Worm (Caenorhabditis elegans) whole organism, early embryonic: ENCODE measurements around the gene srbc-61.

ENCODE experiments used
- B0310.2 ChIP-seq: sonication (generic microtip); optimal IDR thresholded peaks from 2 replicates; lab custom pipeline; 2016; ENCODE audit warnings: mild to moderate bottlenecking, missing genetic modification characterization, missing compliant biosample characterization
- F13C5.2 ChIP-seq: sonication (generic microtip); optimal IDR thresholded peaks from 2 replicates; lab custom pipeline; 2017; ENCODE audit warnings: mild to moderate bottlenecking, missing genetic modification characterization, inconsistent platforms, missing compliant biosample characterization
- aly-1 ChIP-seq: sonication (generic microtip); optimal IDR thresholded peaks from 2 replicates; lab custom pipeline; 2016; ENCODE audit warnings: missing genetic modification characterization, missing compliant biosample characterization
- ama-1 ChIP-seq: fragments of 150-350 bp; optimal IDR thresholded peaks from 2 replicates; lab custom pipeline; 2014
- ceh-13 ChIP-seq: fragments of 200-800 bp; sonication (Bioruptor generic); optimal IDR thresholded peaks from 2 replicates; lab custom pipeline; 2018; ENCODE audit warnings: mild to moderate bottlenecking, missing genetic modification characterization, missing compliant biosample characterization
- ceh-36 ChIP-seq: sonication (generic microtip); optimal IDR thresholded peaks from 2 replicates; lab custom pipeline; 2016; ENCODE audit warnings: missing genetic modification characterization, inconsistent platforms, missing compliant biosample characterization
- ets-7 ChIP-seq: sonication (generic microtip); optimal IDR thresholded peaks from 2 replicates; lab custom pipeline; 2016; ENCODE audit warnings: missing genotype, missing genetic modification characterization, missing compliant biosample characterization
- flt-1 ChIP-seq: fragments of 200-800 bp; sonication (Bioruptor generic); IDR thresholded peaks from 2 replicates; pipeline ENCODE4 v1.3.6; 2022; ENCODE audit warnings: missing genetic modification characterization, missing compliant biosample characterization
- hmbx-1 ChIP-seq: sonication (generic microtip); optimal IDR thresholded peaks from 2 replicates; lab custom pipeline; 2016; ENCODE audit warnings: mild to moderate bottlenecking, missing genetic modification characterization, missing compliant biosample characterization
- hmg-4 ChIP-seq: fragments of 200-800 bp; sonication (Bioruptor generic); optimal IDR thresholded peaks from 2 replicates; lab custom pipeline; 2018; ENCODE audit warnings: mild to moderate bottlenecking, missing genetic modification characterization, missing compliant biosample characterization
- hnd-1 ChIP-seq: sonication (generic microtip); optimal IDR thresholded peaks from 2 replicates; lab custom pipeline; 2016; ENCODE audit warnings: missing genetic modification characterization, missing compliant biosample characterization
- pes-1 ChIP-seq: fragments of 200-800 bp; sonication (Bioruptor generic); IDR thresholded peaks from 2 replicates; pipeline ENCODE4 v1.3.6; 2022; ENCODE audit warnings: missing genetic modification reagents, missing genetic modification characterization, missing compliant biosample characterization
- scrt-1 ChIP-seq: fragments of 200-800 bp; sonication (Bioruptor generic); IDR thresholded peaks from 2 replicates; pipeline ENCODE4 v1.3.6; 2022; ENCODE audit warnings: missing genetic modification characterization, missing compliant biosample characterization
- sea-1 ChIP-seq: fragments of 200-800 bp; sonication (Bioruptor generic); conservative IDR thresholded peaks from 2 replicates; pipeline ENCODE4 v1.3.6; 2022; ENCODE audit warnings: missing genetic modification characterization, missing compliant biosample characterization
- tbx-11 ChIP-seq: fragments of 200-800 bp; sonication (Bioruptor generic); IDR thresholded peaks from 2 replicates; pipeline ENCODE4 v1.3.6; 2022; ENCODE audit warnings: missing genetic modification characterization, missing compliant biosample characterization
- tbx-37 ChIP-seq: fragments of 200-800 bp; sonication (Bioruptor generic); conservative IDR thresholded peaks from 2 replicates; pipeline ENCODE4 v1.3.6; 2022; ENCODE audit warnings: missing genetic modification reagents, missing genetic modification characterization, missing compliant biosample characterization
- tra-4 ChIP-seq: sonication (generic microtip); optimal IDR thresholded peaks from 2 replicates; lab custom pipeline; 2017; ENCODE audit warnings: missing genetic modification characterization, missing compliant biosample characterization

srbc-61 gene

DNA sequence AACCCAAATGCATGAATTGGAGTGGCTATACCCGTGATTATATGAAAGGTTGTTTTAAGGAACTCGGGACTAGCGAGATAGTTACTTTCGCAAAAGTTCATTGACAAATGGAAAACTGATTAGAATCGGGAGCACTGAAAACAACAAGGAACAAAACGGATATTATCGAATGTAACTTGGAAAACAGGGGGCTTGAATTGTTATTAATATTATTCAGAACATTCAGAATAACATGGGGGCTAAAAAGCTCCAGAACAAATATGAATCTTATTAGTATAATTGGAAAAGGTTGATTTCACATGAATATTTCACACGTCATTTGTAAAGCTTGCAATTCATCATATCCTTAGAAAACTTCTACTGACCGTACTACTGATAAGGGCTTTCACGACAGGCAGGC, 5.0 kb upstream of the srbc-61 start, which contains the start of gene srh-235:
TSS of gene srh-235 (minus strand) at position 101 of the 400 bp plus-strand sequence.
- TF ChIP-seq hmbx-1 (tag; lab: Kevin White, UChicago) (no peak), tra-4 (tag; lab: Kevin White, UChicago) (no peak), tbx-11 (GFP tag; lab: Robert Waterston, UW) (no peak), hmg-4 (GFP tag; lab: Kevin White, UChicago) (no peak), F13C5.2 (no peak), pes-1 (no peak), B0310.2 (tag; lab: Kevin White, UChicago) (no peak), scrt-1 (GFP tag; lab: Robert Waterston, UW) (no peak)

DNA sequence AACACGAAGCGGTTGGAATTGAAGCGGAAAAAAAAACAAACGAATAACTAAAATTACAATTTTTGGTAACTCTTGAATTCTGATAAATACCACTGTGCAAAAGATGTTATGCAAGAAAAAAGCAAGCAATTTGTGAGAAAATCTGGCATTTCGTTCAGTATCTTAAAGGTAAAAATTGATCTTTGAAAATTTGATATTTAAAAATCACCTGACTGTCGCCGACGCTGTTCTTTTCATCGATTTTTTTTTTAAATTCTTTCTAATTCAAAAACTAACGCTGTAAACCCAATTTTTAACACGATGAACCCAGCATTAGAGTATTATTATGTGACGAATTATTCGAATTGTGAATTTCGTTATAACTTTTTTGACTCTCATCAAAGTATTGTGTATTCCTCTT, 2.9 kb upstream of the srbc-61 start, which contains the start of gene srh-123:
TSS of gene srh-123 (plus strand) at position 301 of the 400 bp plus-strand sequence.
- no peak for TF ChIP-seq scrt-1 (GFP tag; lab: Robert Waterston, UW)

DNA sequence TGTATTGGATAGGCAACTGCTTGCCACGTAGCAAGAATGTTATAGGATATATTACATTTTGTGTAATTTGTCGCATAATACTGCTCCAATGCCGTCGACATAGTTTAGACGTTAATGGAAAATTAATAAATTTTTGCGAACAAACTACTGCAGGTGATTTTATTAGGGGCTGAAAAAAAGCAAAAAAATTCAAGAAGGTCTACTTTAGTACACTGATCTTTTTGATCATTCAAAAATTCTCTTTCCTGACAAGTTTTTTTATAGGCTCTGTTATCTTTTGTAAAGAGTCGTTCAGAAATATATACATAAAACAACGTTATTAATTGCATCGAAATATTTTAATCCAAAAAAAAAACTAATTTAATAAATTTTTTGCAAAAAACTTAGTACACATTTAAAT, 8.5 kb downstream of the srbc-61 start, which contains the start of gene srh-111:
TSS of gene srh-111 (minus strand) at position 101 of the 400 bp plus-strand sequence.
- TF ChIP-seq tbx-37 (GFP tag; lab: Robert Waterston, UW) (no peak), aly-1 (no peak), sea-1 (GFP tag; lab: Robert Waterston, UW) (no peak), tra-4 (tag; lab: Kevin White, UChicago) (no peak), F13C5.2 (no peak), hmbx-1 (tag; lab: Kevin White, UChicago) (no peak), B0310.2 (tag; lab: Kevin White, UChicago) (no peak), ceh-36 (tag; lab: Kevin White, UChicago) (no peak), hmg-4 (GFP tag; lab: Kevin White, UChicago) (no peak)

ce11 chrV:17486034-17486433, 9.4 kb downstream of the srbc-61 start, which contains the start of gene scl-24:
Gene scl-24 (plus strand): TSS chrV:17486334.
- TF ChIP-seq flt-1 (no peak), hmg-4 (GFP tag; lab: Kevin White, UChicago) (no peak), B0310.2 (tag; lab: Kevin White, UChicago) (no peak), hnd-1 (tag; lab: Kevin White, UChicago) (no peak), ceh-13 (GFP tag; lab: Kevin White, UChicago) (no peak), F13C5.2 (no peak), ets-7 (tag; lab: Kevin White, UChicago) (no peak), sea-1 (GFP tag; lab: Robert Waterston, UW) (no peak), scrt-1 (GFP tag; lab: Robert Waterston, UW) (no peak), tbx-11 (GFP tag; lab: Robert Waterston, UW) (no peak), pes-1 (no peak)

DNA sequence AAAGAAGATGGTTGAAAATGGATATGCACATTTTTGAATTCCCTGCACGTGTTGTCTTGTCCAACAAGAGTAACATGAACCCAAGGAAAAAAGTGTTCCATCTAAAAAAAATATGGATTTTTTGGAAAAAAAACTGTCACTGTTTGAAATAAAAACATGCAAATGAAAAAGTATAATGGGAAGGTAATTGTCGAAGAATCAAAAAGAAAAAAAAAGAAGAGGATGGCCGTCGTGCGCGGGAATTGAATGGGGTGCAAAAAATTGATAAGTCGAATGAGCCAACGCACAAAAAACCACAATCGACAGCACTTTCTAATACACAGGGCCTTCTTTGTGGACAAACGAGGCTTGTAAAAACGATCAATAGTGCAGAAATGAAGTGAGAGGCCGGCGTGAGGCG, 17.1 kb downstream of the srbc-61 start, which contains the start of gene fbxa-102:
TSS of gene fbxa-102 (minus strand) at position 101 of the 400 bp plus-strand sequence.
- TF ChIP-seq tbx-11 (GFP tag; lab: Robert Waterston, UW) (no peak), ceh-13 (GFP tag; lab: Kevin White, UChicago) (no peak), B0310.2 (tag; lab: Kevin White, UChicago) (no peak), F13C5.2 (no peak), tbx-37 (GFP tag; lab: Robert Waterston, UW) (no peak), ceh-36 (tag; lab: Kevin White, UChicago) (no peak), flt-1 (no peak), ama-1 (no peak), pes-1 (no peak), sea-1 (GFP tag; lab: Robert Waterston, UW) (no peak), hmbx-1 (tag; lab: Kevin White, UChicago) (no peak), aly-1 (no peak), hmg-4 (GFP tag; lab: Kevin White, UChicago) (no peak), hnd-1 (tag; lab: Kevin White, UChicago) (no peak), tra-4 (tag; lab: Kevin White, UChicago) (no peak), scrt-1 (GFP tag; lab: Robert Waterston, UW) (no peak), ets-7 (tag; lab: Kevin White, UChicago) (no peak)

DNA sequence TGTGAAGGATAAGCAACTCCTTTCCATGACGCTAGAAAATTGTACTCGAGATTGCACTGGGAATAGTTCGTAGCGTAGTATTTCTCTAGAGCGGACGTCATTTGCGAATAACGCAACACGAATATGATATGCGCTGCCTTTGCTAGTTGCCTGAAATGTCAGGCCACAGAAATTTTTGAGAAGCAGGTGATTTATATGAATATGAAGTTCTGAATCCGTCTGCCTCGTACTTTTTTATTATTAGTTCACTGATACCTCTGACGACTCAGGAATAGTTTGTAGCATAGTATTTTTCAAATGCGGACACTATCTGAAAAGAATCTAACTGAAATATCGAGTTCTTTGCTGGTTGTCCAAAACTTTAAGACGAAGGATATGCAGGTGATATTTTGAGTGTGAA, 19.5 kb downstream of the srbc-61 start, which contains the start of gene srh-118:
TSS of gene srh-118 (minus strand) at position 101 of the 400 bp plus-strand sequence.
- TF ChIP-seq flt-1 (no peak), hmbx-1 (tag; lab: Kevin White, UChicago) (no peak), ets-7 (tag; lab: Kevin White, UChicago) (no peak), tbx-11 (GFP tag; lab: Robert Waterston, UW) (no peak), hnd-1 (tag; lab: Kevin White, UChicago) (no peak), sea-1 (GFP tag; lab: Robert Waterston, UW) (no peak)

ce11 chrV:17500055-17500454, 23.5 kb downstream of the srbc-61 start:
- TF ChIP-seq hnd-1 (tag; lab: Kevin White, UChicago) (no peak), tra-4 (tag; lab: Kevin White, UChicago) (no peak), ceh-36 (tag; lab: Kevin White, UChicago) (no peak), F13C5.2 (no peak), scrt-1 (GFP tag; lab: Robert Waterston, UW) (no peak), tbx-37 (GFP tag; lab: Robert Waterston, UW) (no peak), ets-7 (tag; lab: Kevin White, UChicago) (no peak), hmg-4 (GFP tag; lab: Kevin White, UChicago) (no peak), hmbx-1 (tag; lab: Kevin White, UChicago) (no peak), pes-1 (no peak), ama-1 (no peak), B0310.2 (tag; lab: Kevin White, UChicago) (no peak), aly-1 (no peak), ceh-13 (GFP tag; lab: Kevin White, UChicago) (no peak), tbx-11 (GFP tag; lab: Robert Waterston, UW) (no peak)

- TF ChIP-seq ama-1 (no peak), hnd-1 (tag; lab: Kevin White, UChicago) (no peak), ets-7 (tag; lab: Kevin White, UChicago) (no peak)
Measured at ce11 chrV:17506289-17506688, 29.7 kb downstream of the srbc-61 start, which contains the start of gene srw-31. Gene srw-31 (plus strand): TSS chrV:17506589.
